Worm (Caenorhabditis elegans): Measurements from ENCODE around the gene clec-160.

The clec-160 gene

DNA sequence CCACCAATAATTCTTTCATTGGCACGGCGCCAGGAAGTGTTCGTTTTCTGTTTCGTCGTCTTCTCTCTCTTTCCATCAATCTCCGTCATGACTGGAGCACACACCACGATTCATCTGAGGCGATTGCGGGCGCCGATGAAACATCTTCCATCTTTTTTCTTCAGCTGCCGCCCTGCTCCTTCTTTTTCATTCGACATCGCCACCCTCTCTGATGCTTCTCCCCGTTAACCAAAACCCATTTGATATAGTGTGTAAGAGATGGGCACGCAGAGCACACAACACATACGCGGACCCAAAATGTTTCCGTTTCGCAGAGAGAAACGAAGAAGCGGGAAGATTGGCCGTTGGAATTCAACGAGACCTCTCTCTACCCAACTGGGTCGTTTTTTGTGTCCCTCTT, 11.7 kb upstream of the clec-160 start:
- TF ChIP-seq F22D6.2 (tag; optimal IDR thresholded peaks at IDR 0.05) = no peak
- TF ChIP-seq hmg-1.2 (GFP tag; IDR thresholded peaks at IDR 0.05) = 0 out of 2 replicates have a peak, but pooled peaks have one; percentile 15
- TF ChIP-seq K12H6.12 (tag; optimal IDR thresholded peaks at IDR 0.05) = peak; percentile 46

DNA sequence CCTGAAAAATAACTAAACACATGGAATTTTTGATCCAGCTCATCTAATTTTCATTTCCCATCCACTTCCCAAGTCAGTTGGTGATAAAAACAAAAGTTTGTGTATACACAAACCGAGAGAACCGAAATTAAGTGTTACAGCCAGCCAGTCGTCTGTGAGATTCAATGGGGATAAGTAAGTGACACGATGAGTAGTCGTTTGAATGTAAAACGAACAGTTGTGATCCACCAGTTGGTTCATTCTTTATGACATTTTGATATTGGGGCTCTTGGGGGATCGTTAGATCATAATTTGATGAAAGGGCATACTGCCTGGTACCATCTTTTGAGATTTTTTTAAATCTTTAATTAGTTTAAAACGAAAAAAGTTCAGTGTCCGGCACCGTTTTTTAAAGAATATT, 11.1 kb upstream of the clec-160 start:
- TF ChIP-seq C17E4.6 (GFP tag; IDR thresholded peaks at IDR 0.05) (no peak), ztf-18 (tag; optimal IDR thresholded peaks at IDR 0.05) (no peak), bed-1 (GFP tag; IDR thresholded peaks at IDR 0.05) (no peak), B0261.1 (tag; optimal IDR thresholded peaks at IDR 0.05) (no peak), lin-35 (GFP tag; optimal IDR thresholded peaks at IDR 0.05) (no peak), nhr-120 (GFP tag; IDR thresholded peaks at IDR 0.05) (no peak), lin-54 (GFP tag; optimal IDR thresholded peaks at IDR 0.05) (no peak), nhr-90 (tag; optimal IDR thresholded peaks at IDR 0.05) (no peak)

DNA sequence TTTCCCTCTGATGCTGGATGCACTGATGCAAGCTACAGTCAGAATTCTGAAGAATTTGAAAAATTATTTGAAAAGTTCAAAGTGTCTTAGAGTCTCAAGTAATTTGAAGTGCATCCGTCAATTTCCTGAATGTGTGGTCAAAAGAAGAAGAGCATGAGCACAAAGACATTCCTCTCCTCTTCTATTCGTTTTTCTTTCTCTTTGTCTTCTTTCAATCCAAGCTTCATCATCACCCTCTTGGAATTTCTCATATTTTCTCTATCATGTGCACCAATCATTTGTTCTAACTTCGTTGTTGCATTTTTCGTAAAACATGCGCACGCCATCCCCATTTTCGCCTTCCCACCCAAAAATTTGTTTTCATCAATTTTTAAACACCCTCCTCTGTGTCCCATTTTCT, 10.2 kb upstream of the clec-160 start:
- TF ChIP-seq xnd-1 (tag; optimal IDR thresholded peaks at IDR 0.05) (no peak), ceh-27 (GFP tag; optimal IDR thresholded peaks at IDR 0.05) (peak; percentile 18), hlh-26 (GFP tag; conservative IDR thresholded peaks at IDR 0.05) (no peak)

DNA sequence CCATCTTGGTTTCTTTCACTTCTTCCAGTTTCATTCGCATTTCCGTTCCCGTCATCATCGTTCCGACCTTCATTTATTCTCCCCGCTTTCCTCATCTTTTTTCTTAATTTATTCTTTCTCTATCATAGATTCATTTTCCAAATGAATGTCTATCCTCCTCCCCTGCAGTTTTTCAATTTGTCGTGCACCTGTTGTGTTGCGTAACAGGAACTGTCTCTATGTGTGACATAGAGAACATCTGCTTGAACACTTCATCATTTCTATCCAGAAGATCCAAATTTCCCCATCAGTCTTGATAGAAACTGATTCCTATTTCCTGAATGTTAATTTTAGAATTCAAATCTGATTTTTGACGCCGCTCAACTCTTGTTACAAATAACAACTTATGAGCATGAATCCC, 7.8 kb upstream of the clec-160 start:
- no peak for TF ChIP-seq hmg-20 (GFP tag; IDR thresholded peaks at IDR 0.05)
- TF ChIP-seq nhr-90 (tag; optimal IDR thresholded peaks at IDR 0.05) = no peak
- TF ChIP-seq F55B11.4 (tag; optimal IDR thresholded peaks at IDR 0.05; ENCODE audit: borderline replicate concordance, insufficient read depth) = no peak
- no peak for TF ChIP-seq egl-18 (GFP tag; IDR thresholded peaks at IDR 0.05)
- no peak for TF ChIP-seq F23B12.7 (tag; optimal IDR thresholded peaks at IDR 0.05; ENCODE audit: insufficient read depth)
- TF ChIP-seq nfya-2 (GFP tag; IDR thresholded peaks at IDR 0.05) = no peak
- TF ChIP-seq rcor-1 (GFP tag; IDR thresholded peaks at IDR 0.05) = no peak
- TF ChIP-seq pbrm-1 (GFP tag; IDR thresholded peaks at IDR 0.05) = no peak

DNA sequence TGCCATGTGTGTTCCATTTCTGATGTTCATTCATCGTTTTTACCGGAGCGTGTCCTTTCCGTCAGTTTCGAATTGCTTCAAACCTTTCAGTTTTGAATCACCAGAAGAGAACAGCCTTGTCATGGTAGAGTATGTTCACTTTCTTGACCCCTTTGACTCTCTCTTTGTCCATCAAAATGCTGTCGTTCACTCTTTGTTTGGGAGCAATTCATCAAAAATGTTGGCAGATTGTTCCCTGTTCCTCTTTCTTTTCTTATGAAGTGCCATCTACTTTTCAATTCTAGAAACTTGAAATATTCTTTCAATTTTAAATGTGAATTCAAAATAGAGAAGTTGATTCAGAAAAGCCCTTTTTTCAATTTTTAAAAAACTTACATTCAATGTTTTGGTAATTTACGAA, 5.5 kb upstream of the clec-160 start:
- TF ChIP-seq nfya-1 (tag; optimal IDR thresholded peaks at IDR 0.05; ENCODE audit: borderline replicate concordance, insufficient read depth) = no peak
- no peak for TF ChIP-seq nhr-179 (tag; optimal IDR thresholded peaks at IDR 0.05)
- TF ChIP-seq nhr-90 (tag; optimal IDR thresholded peaks at IDR 0.05) = no peak

DNA sequence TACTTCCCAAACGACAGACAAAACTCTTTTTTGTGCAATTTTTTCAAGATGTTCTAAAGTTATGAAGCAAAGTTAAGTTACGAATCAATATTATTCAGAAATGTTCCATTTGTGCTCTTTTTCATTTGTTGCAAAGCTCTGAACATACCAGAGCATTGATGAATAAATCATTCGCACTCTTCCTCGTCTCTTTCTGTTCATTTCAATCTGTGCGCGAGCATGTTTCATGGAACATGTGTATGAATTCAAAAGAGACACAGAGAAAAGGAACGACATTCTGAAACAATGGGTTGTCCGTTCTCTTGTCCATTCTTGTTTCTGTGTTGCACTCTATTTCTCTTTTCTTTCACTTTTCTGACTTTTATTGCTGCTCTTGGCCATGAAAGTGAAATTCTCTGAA, 4.6 kb upstream of the clec-160 start:
- TF ChIP-seq nhr-179 (tag; optimal IDR thresholded peaks at IDR 0.05) (no peak), snpc-1.1 (tag; optimal IDR thresholded peaks at IDR 0.05; ENCODE audit: insufficient read depth) (no peak), hrde-1 (tag; optimal IDR thresholded peaks at IDR 0.05; ENCODE audit: borderline replicate concordance) (no peak), repo-1 (tag; optimal IDR thresholded peaks at IDR 0.05) (no peak)

DNA sequence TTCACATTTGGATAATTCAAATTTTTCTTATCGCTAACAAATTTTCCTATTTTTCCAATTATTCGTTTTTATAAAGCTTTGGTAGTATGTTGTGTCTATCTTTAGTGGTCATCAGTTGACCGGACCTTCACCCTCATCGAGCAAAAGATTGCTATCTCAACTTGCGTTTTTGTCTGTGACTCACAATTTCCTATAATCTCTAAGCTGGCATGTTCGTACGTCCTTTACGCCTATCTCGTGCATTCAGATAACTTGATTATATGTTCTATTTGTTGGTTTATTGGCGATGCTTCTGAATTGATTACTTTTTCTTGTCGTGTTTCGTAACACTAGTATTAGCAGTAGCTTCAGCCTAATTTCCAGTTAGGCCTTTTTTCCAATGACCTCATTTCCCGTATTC, 3.8 kb upstream of the clec-160 start:
- no peak for TF ChIP-seq lsl-1 (GFP tag; optimal IDR thresholded peaks at IDR 0.05)
- no peak for TF ChIP-seq hlh-12 (tag; optimal IDR thresholded peaks at IDR 0.05)
- TF ChIP-seq bed-2 (GFP tag; IDR thresholded peaks at IDR 0.05) = no peak
- TF ChIP-seq ztf-26 (tag; optimal IDR thresholded peaks at IDR 0.05) = no peak
- TF ChIP-seq ceh-100 (GFP tag; IDR thresholded peaks at IDR 0.05) = no peak
- no peak for TF ChIP-seq lir-1 (GFP tag; conservative IDR thresholded peaks at IDR 0.05)
- TF ChIP-seq egrh-3 (GFP tag; IDR thresholded peaks at IDR 0.05) = no peak
